Worm (Caenorhabditis elegans): ENCODE data around the gene srd-11.

The srd-11 gene

ce11 chrV:13660660-13661325, 41.1 kb upstream of the srd-11 start, which contains the start of gene letm-1:
TSS of gene letm-1 (plus strand) at chrV:13661257.
- peak; percentile 11 for TF ChIP-seq tbx-2 (tag; optimal IDR thresholded peaks at IDR 0.05)
- TF ChIP-seq mec-3 (tag; optimal IDR thresholded peaks at IDR 0.05; ENCODE audit: borderline replicate concordance), result no peak
- TF ChIP-seq ceh-31 (tag; optimal IDR thresholded peaks at IDR 0.05), result no peak
- no peak for TF ChIP-seq ceh-30 (tag; optimal IDR thresholded peaks at IDR 0.05)

- TF ChIP-seq lim-6 (tag; optimal IDR thresholded peaks at IDR 0.05) (no peak), ahr-1 (tag; optimal IDR thresholded peaks at IDR 0.05) (no peak), ztf-16 (tag; optimal IDR thresholded peaks at IDR 0.05) (no peak), F13H6.1 (tag; optimal IDR thresholded peaks at IDR 0.05) (no peak), pax-1 (tag; optimal IDR thresholded peaks at IDR 0.05) (no peak), ceh-14 (tag; optimal IDR thresholded peaks at IDR 0.05) (no peak), rnt-1 (tag; optimal IDR thresholded peaks at IDR 0.05) (no peak), odd-2 (tag; optimal IDR thresholded peaks at IDR 0.05) (no peak), tbx-7 (tag; optimal IDR thresholded peaks at IDR 0.05) (no peak), syd-9 (tag; optimal IDR thresholded peaks at IDR 0.05) (no peak), ceh-9 (tag; optimal IDR thresholded peaks at IDR 0.05) (no peak), hlh-8 (tag; optimal IDR thresholded peaks at IDR 0.05) (no peak), C08G9.2 (tag; optimal IDR thresholded peaks at IDR 0.05) (no peak), unc-42 (tag; optimal IDR thresholded peaks at IDR 0.05) (no peak), lin-11 (tag; optimal IDR thresholded peaks at IDR 0.05) (no peak), ceh-24 (tag; optimal IDR thresholded peaks at IDR 0.05) (no peak), gmeb-2 (tag; optimal IDR thresholded peaks at IDR 0.05) (no peak), nhr-11 (tag; optimal IDR thresholded peaks at IDR 0.05) (no peak), fkh-10 (GFP tag; optimal IDR thresholded peaks at IDR 0.05) (no peak), eyg-1 (tag; optimal IDR thresholded peaks at IDR 0.05) (no peak)
These were observed 40.5 kb upstream of the srd-11 start for ce11 chrV:13660115-13660514.

ce11 chrV:13659219-13659618, 39.6 kb upstream of the srd-11 start:
- TF ChIP-seq dve-1 (tag; optimal IDR thresholded peaks at IDR 0.05) (no peak), elt-2 (tag; optimal IDR thresholded peaks at IDR 0.05) (peak; percentile 54)

- TF ChIP-seq lim-6 (tag; optimal IDR thresholded peaks at IDR 0.05), result no peak
- TF ChIP-seq hlh-30 (tag; optimal IDR thresholded peaks at IDR 0.05; ENCODE audit: insufficient read depth), result peak; percentile 87
These were observed 38.9 kb upstream of the srd-11 start for ce11 chrV:13658577-13658976.

- no peak for TF ChIP-seq zip-5 (tag; optimal IDR thresholded peaks at IDR 0.05)
- TF ChIP-seq unc-55 (GFP tag; optimal IDR thresholded peaks at IDR 0.05), result peak; percentile 13
- no peak for TF ChIP-seq ceh-9 (tag; optimal IDR thresholded peaks at IDR 0.05)
- TF ChIP-seq elt-4 (tag; optimal IDR thresholded peaks at IDR 0.05), result no peak
- TF ChIP-seq ceh-14 (tag; optimal IDR thresholded peaks at IDR 0.05), result no peak
- TF ChIP-seq hlh-15 (tag; optimal IDR thresholded peaks at IDR 0.05), result no peak
These were observed 38.2 kb upstream of the srd-11 start for ce11 chrV:13657841-13658338.

- peak; percentile 57 for TF ChIP-seq elt-2 (tag; optimal IDR thresholded peaks at IDR 0.05)
- TF ChIP-seq ceh-19 (GFP tag; optimal IDR thresholded peaks at IDR 0.05), result no peak
- TF ChIP-seq unc-86 (tag; optimal IDR thresholded peaks at IDR 0.05), result no peak
- no peak for TF ChIP-seq gmeb-2 (tag; optimal IDR thresholded peaks at IDR 0.05)
- TF ChIP-seq pag-3 (tag; optimal IDR thresholded peaks at IDR 0.05; ENCODE audit: borderline replicate concordance), result no peak
- no peak for TF ChIP-seq hlh-6 (tag; optimal IDR thresholded peaks at IDR 0.05)
- no peak for TF ChIP-seq dve-1 (tag; optimal IDR thresholded peaks at IDR 0.05)
- no peak for TF ChIP-seq Y22D7AL.16 (tag; optimal IDR thresholded peaks at IDR 0.05)
- peak; percentile 19 for TF ChIP-seq ceh-18 (tag; optimal IDR thresholded peaks at IDR 0.05)
- no peak for TF ChIP-seq ceh-6 (GFP tag; optimal IDR thresholded peaks at IDR 0.05)
- TF ChIP-seq eyg-1 (tag; optimal IDR thresholded peaks at IDR 0.05), result no peak
- no peak for TF ChIP-seq lin-11 (tag; optimal IDR thresholded peaks at IDR 0.05)
- TF ChIP-seq ceh-48 (tag; optimal IDR thresholded peaks at IDR 0.05), result no peak
- no peak for TF ChIP-seq T23F11.4 (GFP tag; optimal IDR thresholded peaks at IDR 0.05)
- no peak for TF ChIP-seq ceh-14 (tag; optimal IDR thresholded peaks at IDR 0.05)
- TF ChIP-seq pha-4 (tag; optimal IDR thresholded peaks at IDR 0.05), result no peak
- TF ChIP-seq hlh-30 (tag; optimal IDR thresholded peaks at IDR 0.05; ENCODE audit: insufficient read depth), result peak; percentile 71
- TF ChIP-seq syd-9 (tag; optimal IDR thresholded peaks at IDR 0.05), result no peak
- no peak for TF ChIP-seq npax-4 (tag; optimal IDR thresholded peaks at IDR 0.05)
- no peak for TF ChIP-seq madf-2 (tag; optimal IDR thresholded peaks at IDR 0.05)
- TF ChIP-seq rnt-1 (tag; optimal IDR thresholded peaks at IDR 0.05), result no peak
These were observed 37.6 kb upstream of the srd-11 start for ce11 chrV:13657291-13657690.
